Fruit fly (Drosophila melanogaster) whole organism: ENCODE measurements around the gene Ekar.

Experiments
- CG8478 ChIP-seq: fragments of >200 bp; optimal IDR thresholded peaks from 2 replicates; lab custom pipeline; 2018; ENCODE audit warnings: inconsistent platforms
- Dll ChIP-seq: fragments of >200 bp; optimal IDR thresholded peaks from 2 replicates; lab custom pipeline; 2017
- EcR ChIP-seq, 2 experiments: fragments of >200 bp; optimal IDR thresholded peaks; 2 replicates each; lab custom pipeline; 2017; ENCODE audit warnings: missing biosample characterization in 2 of 2, missing genetic modification characterization in 2 of 2, missing genetic modification reagents in 2 of 2
- pan ChIP-seq: fragments of >200 bp; optimal IDR thresholded peaks from 2 replicates; lab custom pipeline; 2017
- psq ChIP-seq: fragments of >200 bp; optimal IDR thresholded peaks from 2 replicates; lab custom pipeline; 2017
- usp ChIP-seq: fragments of >200 bp; optimal IDR thresholded peaks from 2 replicates; lab custom pipeline; 2017; ENCODE audit warnings: missing biosample characterization, missing genetic modification characterization, mixed read lengths

The Ekar gene

DNA sequence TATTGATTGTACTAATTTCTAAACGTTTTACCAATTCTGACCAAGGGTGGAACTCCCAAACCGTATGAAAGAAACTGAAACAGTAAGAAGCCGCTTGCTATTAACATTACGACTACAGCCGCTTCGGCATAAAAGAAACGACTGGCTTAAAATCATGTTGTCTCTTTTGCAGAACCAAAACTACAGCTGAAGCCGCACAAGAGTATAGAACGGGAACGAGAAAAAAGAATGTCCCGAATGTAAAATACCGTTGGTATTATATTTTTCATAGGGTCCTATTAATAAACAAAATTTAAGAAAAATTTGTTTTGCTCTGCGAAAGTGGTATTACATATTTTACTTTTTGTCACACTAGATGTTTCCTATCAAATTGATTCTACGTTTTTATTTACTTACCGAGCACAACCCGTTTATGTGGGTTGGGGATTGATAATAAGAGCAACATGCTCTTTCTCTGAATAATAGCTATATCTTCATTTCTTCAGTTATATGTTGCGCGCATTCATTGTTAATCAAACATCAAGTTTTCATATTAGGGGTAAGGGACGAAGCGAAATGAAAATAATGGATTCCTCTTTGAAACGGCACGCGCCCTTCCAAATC, at the start of gene Ekar:
TSS of gene Ekar (minus strand) at position 143 of the 603 bp plus-strand sequence.
- TF ChIP-seq usp (GFP tag; lab: Kevin White, UChicago), result no peak
- no peak for TF ChIP-seq EcR (GFP tag; optimal IDR thresholded peaks at IDR 0.05; lab: Kevin White, UChicago)
- no peak for TF ChIP-seq psq (lab: Kevin White, UChicago)
- no peak for TF ChIP-seq pan (lab: Kevin White, UChicago)

DNA sequence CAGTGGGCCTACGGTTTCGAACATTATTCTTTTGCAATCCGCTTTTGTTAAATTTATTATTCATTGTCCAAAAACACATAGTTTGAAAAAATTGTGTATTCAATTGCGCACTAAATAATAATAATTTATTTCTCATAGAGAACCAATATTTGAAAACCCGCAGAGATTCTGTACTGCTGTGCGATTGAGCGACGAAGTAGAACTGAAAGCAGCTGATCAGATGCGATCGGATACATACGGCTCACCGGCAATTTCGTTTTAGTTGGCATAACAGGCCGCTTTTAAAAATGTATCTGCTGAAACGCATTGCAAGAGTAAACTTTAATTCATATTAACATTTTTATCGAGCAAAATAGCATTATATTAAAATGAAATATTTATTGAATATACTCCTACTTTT, 49.5 kb upstream of the Ekar start, which contains the start of gene myo:
TSS of gene myo (minus strand) at position 211 of the 400 bp plus-strand sequence.
- TF ChIP-seq CG8478 (lab: Kevin White, UChicago) (no peak), pan (lab: Kevin White, UChicago) (no peak), psq (lab: Kevin White, UChicago) (no peak), usp (GFP tag; lab: Kevin White, UChicago) (no peak)

DNA sequence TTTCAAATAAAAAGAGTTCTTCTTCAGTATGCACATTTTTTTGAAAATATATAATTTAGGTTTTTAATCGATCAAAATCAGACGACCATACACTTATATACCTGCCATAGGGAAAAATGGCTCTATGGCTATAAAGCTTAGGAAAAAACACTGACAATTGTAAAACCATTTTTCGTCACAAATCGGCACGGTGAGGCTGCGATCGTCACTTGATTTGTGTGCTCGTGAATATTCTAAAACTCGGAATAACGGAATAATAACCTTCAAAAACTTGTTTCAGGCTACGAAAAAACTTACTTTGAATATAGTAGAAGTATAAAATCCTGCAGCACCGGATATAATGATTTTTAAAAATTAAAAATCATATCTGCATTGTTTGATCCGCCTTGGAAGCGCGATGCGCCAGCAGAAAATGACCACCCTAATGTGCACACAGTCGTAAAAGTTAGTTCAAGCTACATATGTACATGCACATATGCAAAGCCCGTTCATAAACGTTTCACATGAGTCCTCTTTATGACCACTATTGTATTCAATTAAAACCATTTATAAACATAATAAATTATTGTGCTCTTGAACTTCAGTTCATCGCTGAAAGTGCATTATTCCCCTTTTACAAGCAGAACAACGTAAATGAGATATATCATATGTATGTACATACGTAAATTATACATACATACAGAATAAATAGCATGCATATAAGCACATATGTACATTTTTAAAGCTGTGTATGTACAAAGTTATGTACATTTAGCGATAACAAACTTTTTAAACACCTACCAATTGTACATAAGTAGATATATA, 48.8 kb upstream of the Ekar start:
- TF ChIP-seq usp (GFP tag; lab: Kevin White, UChicago), result no peak
- TF ChIP-seq EcR (GFP tag; optimal IDR thresholded peaks at IDR 0.05; lab: Kevin White, UChicago), result no peak
- no peak for TF ChIP-seq pan (lab: Kevin White, UChicago)
- no peak for TF ChIP-seq CG8478 (lab: Kevin White, UChicago)
- no peak for TF ChIP-seq psq (lab: Kevin White, UChicago)
- TF ChIP-seq Dll (lab: Kevin White, UChicago), result no peak

DNA sequence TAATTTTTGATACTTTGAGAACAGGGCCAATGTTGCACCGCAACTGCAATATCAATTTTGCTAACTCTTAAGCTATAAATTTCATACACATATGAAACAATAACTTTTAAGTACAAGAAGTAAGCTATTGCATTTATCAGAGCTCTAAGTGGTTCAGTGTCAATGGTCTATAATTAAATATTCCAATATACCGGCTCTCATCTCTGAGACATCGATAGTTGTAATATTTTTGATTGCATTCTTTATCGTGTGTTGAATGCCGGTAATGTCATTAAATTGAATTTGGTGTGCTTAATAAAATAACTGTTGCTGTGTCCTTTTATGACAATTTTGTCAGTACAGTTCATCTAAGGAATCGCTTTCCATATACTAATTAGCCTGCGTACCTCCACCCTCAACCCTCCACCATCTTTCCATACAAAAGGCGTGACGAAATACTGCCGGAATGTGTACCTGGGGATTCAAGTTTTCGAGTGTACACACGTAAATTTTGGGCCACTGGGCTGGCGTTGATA, 24.6 kb upstream of the Ekar start, which contains the start of gene CG11360:
TSS of gene CG11360 (plus strand) at position 238 of the 515 bp plus-strand sequence.
- no peak for TF ChIP-seq pan (lab: Kevin White, UChicago)
- no peak for TF ChIP-seq CG8478 (lab: Kevin White, UChicago)
- no peak for TF ChIP-seq psq (lab: Kevin White, UChicago)
- TF ChIP-seq EcR (GFP tag; optimal IDR thresholded peaks at IDR 0.05; lab: Kevin White, UChicago), result no peak
- TF ChIP-seq Dll (lab: Kevin White, UChicago), result no peak
- TF ChIP-seq usp (GFP tag; lab: Kevin White, UChicago), result no peak

DNA sequence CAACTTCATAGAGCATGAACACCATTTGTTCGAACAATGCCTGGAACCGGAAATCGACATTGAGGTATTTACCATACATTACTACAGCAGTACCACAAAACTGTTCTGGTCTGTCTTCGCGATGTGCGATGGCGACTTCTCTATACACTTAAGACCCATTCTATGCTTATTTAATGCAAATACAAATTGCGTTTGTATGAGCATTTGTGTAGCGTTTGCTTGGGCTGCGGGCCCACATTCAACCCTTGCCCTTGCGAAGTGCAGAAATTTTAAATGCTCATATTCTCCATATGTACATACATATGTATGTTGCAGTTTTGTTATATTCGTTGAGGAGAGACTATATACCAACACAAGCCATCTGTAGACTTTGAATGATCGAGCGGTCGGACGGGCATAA, 17.9 kb upstream of the Ekar start:
- no peak for TF ChIP-seq EcR (GFP tag; optimal IDR thresholded peaks at IDR 0.05; lab: Kevin White, UChicago)
- no peak for TF ChIP-seq psq (lab: Kevin White, UChicago)
- TF ChIP-seq usp (GFP tag; lab: Kevin White, UChicago), result no peak
- no peak for TF ChIP-seq CG8478 (lab: Kevin White, UChicago)
- TF ChIP-seq Dll (lab: Kevin White, UChicago), result no peak
- no peak for TF ChIP-seq pan (lab: Kevin White, UChicago)

DNA sequence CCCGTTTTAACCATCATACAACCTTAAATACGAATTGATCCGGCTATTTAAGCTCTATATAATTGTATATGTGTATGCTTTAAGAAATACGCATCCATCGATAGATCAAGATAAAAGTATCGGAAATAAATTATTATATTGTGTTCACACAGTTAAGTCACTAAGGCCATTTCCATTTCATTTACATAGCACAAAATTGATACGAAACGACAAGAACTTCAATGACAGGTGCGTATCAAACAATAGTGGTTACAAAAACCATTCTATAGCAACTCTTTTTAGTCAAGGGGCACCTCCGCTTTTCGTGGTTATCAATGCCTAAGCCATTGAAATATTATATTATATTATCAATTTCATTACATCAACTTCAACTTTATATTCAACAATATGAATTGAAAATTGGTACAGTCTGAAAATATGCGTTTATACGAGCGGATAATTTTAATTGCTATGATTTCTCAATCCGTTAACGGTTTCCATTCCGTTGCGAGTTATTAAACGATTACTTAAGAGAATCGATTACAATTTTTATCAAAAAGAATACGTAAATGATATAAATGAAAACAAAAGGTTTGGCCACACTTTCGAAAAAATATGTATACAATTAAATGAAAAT, 16.8 kb upstream of the Ekar start, which contains the start of the genes CG46466 and Slip1:
TSS of gene CG46466 (minus strand) at position 70 of the 616 bp plus-strand sequence.
TSS of gene Slip1 (plus strand) at position 567 of the 616 bp plus-strand sequence.
- TF ChIP-seq pan (lab: Kevin White, UChicago), result no peak
- TF ChIP-seq psq (lab: Kevin White, UChicago), result no peak
- no peak for TF ChIP-seq CG8478 (lab: Kevin White, UChicago)
- no peak for TF ChIP-seq Dll (lab: Kevin White, UChicago)

DNA sequence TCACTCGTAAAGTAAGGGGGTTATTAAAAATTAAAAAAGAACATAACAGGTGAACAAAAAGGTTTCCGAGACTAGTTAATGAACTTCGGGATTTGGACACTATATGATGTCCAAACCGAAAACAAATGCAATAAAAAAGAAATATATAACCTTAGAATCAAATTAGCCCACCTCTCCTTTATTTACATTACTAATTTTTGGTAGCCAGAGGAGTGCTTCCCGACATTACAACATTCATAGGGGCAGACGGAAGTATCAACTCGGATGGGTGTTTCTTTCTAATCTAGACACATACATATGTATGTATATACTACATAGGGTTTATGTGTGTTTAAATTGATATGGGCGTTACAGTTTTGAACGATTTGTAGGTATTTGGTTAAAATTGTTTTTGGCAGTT, 15.7 kb upstream of the Ekar start:
- TF ChIP-seq CG8478 (lab: Kevin White, UChicago) (no peak), usp (GFP tag; lab: Kevin White, UChicago) (no peak), EcR (GFP tag; optimal IDR thresholded peaks at IDR 0.05; lab: Kevin White, UChicago) (no peak), pan (lab: Kevin White, UChicago) (no peak), psq (lab: Kevin White, UChicago) (no peak), Dll (lab: Kevin White, UChicago) (no peak)

DNA sequence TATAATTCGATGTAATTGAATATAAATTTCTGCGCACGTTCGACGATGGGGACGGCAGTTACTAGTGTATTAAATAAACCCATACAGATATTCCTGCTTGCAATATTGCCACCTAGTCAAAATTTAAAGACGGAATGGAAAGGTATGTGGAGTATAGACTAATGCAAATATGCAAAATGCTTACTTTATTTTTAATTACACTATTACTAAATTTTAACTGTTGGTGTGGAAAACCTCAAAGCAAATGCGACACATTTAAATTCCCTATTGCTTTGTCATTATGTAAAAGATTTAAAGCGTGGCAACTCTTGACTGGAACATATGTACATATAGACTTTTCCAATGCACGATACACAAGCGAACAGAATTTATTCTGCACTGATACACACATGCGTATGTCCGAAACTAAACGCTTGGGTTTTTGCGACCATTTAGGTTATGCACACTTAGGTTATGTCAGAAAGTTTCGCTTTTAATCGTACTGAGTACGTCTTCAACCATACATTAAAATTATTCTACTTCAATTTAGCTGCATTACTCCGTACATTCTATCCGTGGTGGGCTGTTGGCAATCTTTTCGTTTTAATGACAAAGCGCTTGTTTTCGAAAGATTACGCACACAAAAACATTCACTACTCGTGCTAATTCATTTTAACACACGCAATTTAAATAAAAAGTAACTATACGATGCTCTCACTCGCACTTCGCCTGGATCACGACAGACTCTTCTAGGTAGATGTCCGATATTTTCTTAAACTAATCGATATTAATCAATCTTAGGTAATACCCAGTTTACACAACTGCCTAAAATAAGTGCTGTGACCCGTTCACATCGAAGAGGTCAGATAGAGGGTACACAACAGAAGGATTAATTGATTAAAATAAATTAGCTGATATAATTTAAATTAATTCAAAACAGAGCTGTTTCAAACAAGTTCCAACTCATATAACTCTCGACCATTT, 13.8 kb upstream of the Ekar start, which contains the start of gene gw:
TSS of gene gw (minus strand) at position 725 of the 963 bp plus-strand sequence.
- TF ChIP-seq CG8478 (lab: Kevin White, UChicago) (no peak), EcR (GFP tag; optimal IDR thresholded peaks at IDR 0.05; lab: Kevin White, UChicago) (no peak), usp (GFP tag; lab: Kevin White, UChicago) (no peak), pan (lab: Kevin White, UChicago) (no peak), psq (lab: Kevin White, UChicago) (no peak), Dll (lab: Kevin White, UChicago) (no peak)

DNA sequence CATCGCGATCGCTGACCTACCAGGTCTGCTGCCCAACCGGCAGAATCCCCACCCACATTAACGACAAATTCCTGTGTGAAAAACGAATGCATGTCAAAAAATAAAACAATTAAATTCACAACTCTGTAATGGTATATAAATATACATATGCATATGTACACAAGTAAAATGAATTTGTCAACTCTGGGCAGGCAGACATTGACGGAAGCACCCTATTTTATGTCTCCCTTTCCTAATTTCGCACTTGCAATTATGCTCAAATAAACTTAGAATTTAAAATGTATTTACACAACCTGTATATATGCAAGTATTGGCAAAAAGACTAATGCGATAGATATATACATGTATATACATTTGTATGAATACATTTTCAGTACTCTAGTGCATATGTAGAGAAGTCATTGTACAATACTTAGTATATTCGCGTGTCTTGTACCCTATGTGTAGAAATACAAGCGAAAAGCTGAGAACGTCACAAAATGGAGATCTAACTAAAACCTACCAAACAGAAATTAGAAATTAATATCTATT, 12.8 kb upstream of the Ekar start:
- TF ChIP-seq CG8478 (lab: Kevin White, UChicago), result no peak
- no peak for TF ChIP-seq Dll (lab: Kevin White, UChicago)
- TF ChIP-seq pan (lab: Kevin White, UChicago), result no peak
- TF ChIP-seq psq (lab: Kevin White, UChicago), result no peak
- no peak for TF ChIP-seq usp (GFP tag; lab: Kevin White, UChicago)
- no peak for TF ChIP-seq EcR (GFP tag; optimal IDR thresholded peaks at IDR 0.05; lab: Kevin White, UChicago)
